Fruit fly (Drosophila melanogaster): ENCODE results near the gene CG33689.
A peak's percentile ranks its signal among the peaks of the same experiment; 100 is the strongest.

The CG33689 gene

dm6 chr3L:16228659-16229205 lies 28.7 kb downstream of the CG33689 start, which contains the start of gene Tmx3 (continued):
- TF ChIP-seq Vsx1 (GFP tag; optimal IDR thresholded peaks at IDR 0.05) (no peak), Dbx (GFP tag; IDR thresholded peaks at IDR 0.05) (peak; percentile 95), trem (tag; optimal IDR thresholded peaks at IDR 0.05) (peak; percentile 83), CG12219 (GFP tag; optimal IDR thresholded peaks at IDR 0.05) (no peak), CG4424 (GFP tag; optimal IDR thresholded peaks at IDR 0.05) (peak; percentile 87), CG14667 (GFP tag; IDR thresholded peaks at IDR 0.05) (peak; percentile 86), vvl (GFP tag; IDR thresholded peaks at IDR 0.05) (peak; percentile 95), CG9727 (GFP tag; optimal IDR thresholded peaks at IDR 0.05) (peak; percentile 82), Asciz (GFP tag; optimal IDR thresholded peaks at IDR 0.05) (peak; percentile 30), CG10565 (GFP tag; optimal IDR thresholded peaks at IDR 0.05) (no peak), CG1603 (tag; optimal IDR thresholded peaks at IDR 0.05) (peak; percentile 38), al (GFP tag; IDR thresholded peaks at IDR 0.05) (peak; percentile 90), CG30020 (tag; optimal IDR thresholded peaks at IDR 0.05) (peak; percentile 76), croc (GFP tag; conservative IDR thresholded peaks at IDR 0.05) (peak; percentile 80), CG2116 (GFP tag; optimal IDR thresholded peaks at IDR 0.05) (peak; percentile 72), CG10321 (GFP tag; IDR thresholded peaks at IDR 0.05) (peak; percentile 55; the same call in 1 of the 2 replicates), CG14050 (GFP tag; IDR thresholded peaks at IDR 0.05) (peak; percentile 78), CG2120 (GFP tag; optimal IDR thresholded peaks at IDR 0.05) (peak; percentile 88), CG3995 (GFP tag; optimal IDR thresholded peaks at IDR 0.05) (no peak), CG17328 (GFP tag; IDR thresholded peaks at IDR 0.05) (peak; percentile 89), Ravus (GFP tag; IDR thresholded peaks at IDR 0.05) (peak; percentile 70), Sox100B (GFP tag; optimal IDR thresholded peaks at IDR 0.05) (peak; percentile 75), CrebB (tag; optimal IDR thresholded peaks at IDR 0.05) (peak; percentile 61), Hey (tag; optimal IDR thresholded peaks at IDR 0.05) (no peak), CG31441 (GFP tag; IDR thresholded peaks at IDR 0.05) (peak; percentile 93), lola (GFP tag; optimal IDR thresholded peaks at IDR 0.05) (peak in 1 of 3 experiments; percentile 91), lbe (GFP tag; optimal IDR thresholded peaks at IDR 0.05) (peak; percentile 64), nerfin-2 (GFP tag; IDR thresholded peaks at IDR 0.05; ENCODE audit: partially characterized antibody) (no peak), CG17829 (tag; optimal IDR thresholded peaks at IDR 0.05) (peak; percentile 90), CG1233 (GFP tag; optimal IDR thresholded peaks at IDR 0.05) (peak; percentile 85), bcd (GFP tag; optimal IDR thresholded peaks at IDR 0.05) (peak; percentile 86), Hr78 (GFP tag; optimal IDR thresholded peaks at IDR 0.05) (no peak), schlank (tag; optimal IDR thresholded peaks at IDR 0.05) (peak; percentile 27), p53 (GFP tag; optimal IDR thresholded peaks at IDR 0.05) (no peak), sens-2 (GFP tag; IDR thresholded peaks at IDR 0.05) (peak; percentile 74), CG18011 (GFP tag; optimal IDR thresholded peaks at IDR 0.05) (peak; percentile 57), ap (GFP tag; IDR thresholded peaks at IDR 0.05) (peak; percentile 90), knrl (GFP tag; IDR thresholded peaks at IDR 0.05; ENCODE audit: partially characterized antibody) (no peak; the same call in 2 of the 3 replicates), cg (GFP tag; optimal IDR thresholded peaks at IDR 0.05) (no peak), NFAT (GFP tag; IDR thresholded peaks at IDR 0.05) (peak; percentile 94), D19B (GFP tag; optimal IDR thresholded peaks at IDR 0.05) (peak; percentile 67), CG30431 (GFP tag; optimal IDR thresholded peaks at IDR 0.05) (peak; percentile 66), Spps (tag; optimal IDR thresholded peaks at IDR 0.05) (peak; percentile 62), Hmr (GFP tag; optimal IDR thresholded peaks at IDR 0.05) (peak; percentile 87), inv (GFP tag; IDR thresholded peaks at IDR 0.05; ENCODE audit: partially characterized antibody) (no peak), CG13894 (tag; optimal IDR thresholded peaks at IDR 0.05) (no peak), CG14860 (GFP tag; IDR thresholded peaks at IDR 0.05; ENCODE audit: partially characterized antibody) (no peak), MESR4 (GFP tag; optimal IDR thresholded peaks at IDR 0.05) (no peak), B-H1 (GFP tag; IDR thresholded peaks at IDR 0.05) (peak; percentile 89)
